Worm (Caenorhabditis elegans): ENCODE data around the gene aakg-2.
"Not testable (repeated sequence)": the region's sequence is repeated elsewhere in the genome, so short reads cannot be mapped to it uniquely, and the experiment has no call there.

aakg-2 gene

DNA sequence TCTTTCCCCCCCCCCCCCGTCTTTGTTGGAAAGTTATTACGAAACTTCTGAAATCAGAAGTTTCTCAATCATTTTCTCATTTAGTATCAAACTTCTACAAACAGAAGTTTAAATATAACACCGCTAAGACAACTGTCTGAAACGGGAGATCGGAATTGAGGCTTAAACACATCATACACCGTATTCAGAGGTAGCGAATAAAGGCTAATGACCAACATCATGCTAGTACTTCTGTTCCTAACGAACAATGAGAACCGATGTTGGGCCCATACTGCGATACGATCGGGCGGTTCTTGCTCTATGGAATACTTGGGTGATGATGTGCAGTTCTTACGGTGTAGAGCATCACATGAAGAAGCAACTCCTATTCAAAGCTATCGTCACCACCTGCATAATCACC, 14.6 kb upstream of the aakg-2 start, which contains the start of gene Y13C8A.1:
Gene Y13C8A.1, plus strand, starts transcription at position 301 of the 400 bp plus-strand sequence.
- not testable (repeated sequence) for TF ChIP-seq nhr-84 (tag; optimal IDR thresholded peaks at IDR 0.05); nhr-71 (tag; optimal IDR thresholded peaks at IDR 0.05); Y116A8C.19 (tag; optimal IDR thresholded peaks at IDR 0.05; ENCODE audit: borderline replicate concordance)

ce11 chrX:16880426-16880825, 11.6 kb upstream of the aakg-2 start, which contains the start of gene acs-9:
Gene acs-9 (minus strand): TSS chrX:16880526.
- TF ChIP-seq lir-3 (tag; optimal IDR thresholded peaks at IDR 0.05; ENCODE audit: poor library complexity) = no peak
- no peak for TF ChIP-seq nhr-12 (tag; optimal IDR thresholded peaks at IDR 0.05)
- TF ChIP-seq nhr-19 (GFP tag; conservative IDR thresholded peaks at IDR 0.05) = no peak
- no peak for TF ChIP-seq fos-1 (tag; optimal IDR thresholded peaks at IDR 0.05)

- TF ChIP-seq nhr-47 (tag; optimal IDR thresholded peaks at IDR 0.05) (peak; percentile 81), egl-27 (tag; optimal IDR thresholded peaks at IDR 0.05) (peak in 1 of 2 experiments; percentile 24), pag-3 (tag; optimal IDR thresholded peaks at IDR 0.05; ENCODE audit: borderline replicate concordance, insufficient read depth) (peak; percentile 74), ceh-90 (tag; optimal IDR thresholded peaks at IDR 0.05) (no peak), C04F5.9 (tag; optimal IDR thresholded peaks at IDR 0.05) (no peak), nhr-85 (tag) (peak; percentile 48), fos-1 (tag; optimal IDR thresholded peaks at IDR 0.05) (peak; percentile 19), ceh-88 (GFP tag; IDR thresholded peaks at IDR 0.05) (no peak), mep-1 (tag; optimal IDR thresholded peaks at IDR 0.05) (peak; percentile 53), unc-62 (GFP tag; optimal IDR thresholded peaks at IDR 0.05) (no peak), nhr-90 (tag; optimal IDR thresholded peaks at IDR 0.05; ENCODE audit: poor library complexity) (peak; percentile 68), nhr-84 (tag; optimal IDR thresholded peaks at IDR 0.05) (no peak), grh-1 (GFP tag; IDR thresholded peaks at IDR 0.05) (no peak), alr-1 (tag; optimal IDR thresholded peaks at IDR 0.05; ENCODE audit: borderline replicate concordance) (no peak), dpl-1 (GFP tag; optimal IDR thresholded peaks at IDR 0.05) (peak; percentile 6 to 54 (median 49)), nhr-19 (GFP tag; conservative IDR thresholded peaks at IDR 0.05) (peak; percentile 88), fkh-8 (tag; optimal IDR thresholded peaks at IDR 0.05) (peak; percentile 68), nhr-11 (tag; optimal IDR thresholded peaks at IDR 0.05) (no peak), unc-98 (GFP tag; IDR thresholded peaks at IDR 0.05) (no peak), nhr-71 (tag; optimal IDR thresholded peaks at IDR 0.05) (peak; percentile 90), C16A3.4 (tag; optimal IDR thresholded peaks at IDR 0.05) (peak; percentile 70), elt-3 (tag; optimal IDR thresholded peaks at IDR 0.05) (peak in 2 of 6 experiments; percentile 40 to 53), fkh-10 (GFP tag; optimal IDR thresholded peaks at IDR 0.05) (peak; percentile 11), elt-2 (tag; optimal IDR thresholded peaks at IDR 0.05) (peak; percentile 51), blmp-1 (tag; optimal IDR thresholded peaks at IDR 0.05) (peak; percentile 30), unc-86 (tag; optimal IDR thresholded peaks at IDR 0.05) (peak; percentile 56), mdl-1 (tag; optimal IDR thresholded peaks at IDR 0.05) (peak in 1 of 2 experiments; percentile 70), isw-1 (GFP tag; IDR thresholded peaks at IDR 0.05) (peak; percentile 37), lin-13 (GFP tag; optimal IDR thresholded peaks at IDR 0.05) (peak; percentile 9), efl-1 (optimal IDR thresholded peaks at IDR 0.05) (peak; percentile 50 to 61), efl-1 (GFP tag; optimal IDR thresholded peaks at IDR 0.05 in 1 of 2) (peak; percentile 30 to 94), dsc-1 (tag; optimal IDR thresholded peaks at IDR 0.05) (peak; percentile 53), rnt-1 (tag; optimal IDR thresholded peaks at IDR 0.05) (peak; percentile 78), lin-15B (tag; optimal IDR thresholded peaks at IDR 0.05) (peak; percentile 2), snu-23 (GFP tag; optimal IDR thresholded peaks at IDR 0.05) (peak; percentile 90), hlh-17 (GFP tag; optimal IDR thresholded peaks at IDR 0.05; ENCODE audit: borderline replicate concordance) (no peak), mab-9 (GFP tag; IDR thresholded peaks at IDR 0.05) (no peak), swsn-7 (tag; optimal IDR thresholded peaks at IDR 0.05) (peak; percentile 79), snpc-4 (tag; optimal IDR thresholded peaks at IDR 0.05) (peak; percentile 19), unc-130 (tag; optimal IDR thresholded peaks at IDR 0.05) (peak; percentile 63), tbx-2 (tag; optimal IDR thresholded peaks at IDR 0.05) (peak; percentile 73), pqm-1 (tag; optimal IDR thresholded peaks at IDR 0.05) (no peak), jun-1 (tag; optimal IDR thresholded peaks at IDR 0.05) (peak; percentile 16), nhr-20 (tag; optimal IDR thresholded peaks at IDR 0.05) (peak; percentile 87)
Measured at ce11 chrX:16872446-16872962, 3.7 kb upstream of the aakg-2 start, which contains the start of gene T20F7.1. Gene T20F7.1 (plus strand): TSS chrX:16872912.

Measured in whole organism, L1 larva.